Worm (Caenorhabditis elegans): Measurements from ENCODE around the gene efa-6.

Gene efa-6

DNA sequence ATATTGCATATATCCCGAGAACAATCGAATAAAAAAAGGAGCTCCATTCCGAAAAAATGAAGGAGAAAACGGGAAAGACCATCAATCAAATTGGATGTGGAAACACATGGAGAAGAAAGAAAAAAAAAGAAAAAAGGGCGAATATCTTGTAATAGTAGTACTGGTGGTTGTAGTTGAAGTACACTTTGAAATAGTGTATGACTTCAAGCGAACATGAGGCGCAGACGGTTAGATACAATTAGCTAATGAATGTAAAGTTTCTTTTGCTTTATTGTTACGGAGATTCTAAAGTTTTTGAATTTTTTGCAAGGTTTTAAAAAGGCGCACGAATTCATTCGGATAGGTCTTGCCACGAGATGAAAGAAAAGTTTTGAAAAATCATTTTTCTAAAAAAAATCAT is 17.9 kb upstream of the efa-6 start:
- peak; percentile 22 for TF ChIP-seq unc-42 (tag; optimal IDR thresholded peaks at IDR 0.05)
- no peak for TF ChIP-seq ceh-22 (tag; optimal IDR thresholded peaks at IDR 0.05)
- no peak for TF ChIP-seq F13H6.1 (tag; optimal IDR thresholded peaks at IDR 0.05)
- no peak for TF ChIP-seq sox-4 (tag; optimal IDR thresholded peaks at IDR 0.05)

DNA sequence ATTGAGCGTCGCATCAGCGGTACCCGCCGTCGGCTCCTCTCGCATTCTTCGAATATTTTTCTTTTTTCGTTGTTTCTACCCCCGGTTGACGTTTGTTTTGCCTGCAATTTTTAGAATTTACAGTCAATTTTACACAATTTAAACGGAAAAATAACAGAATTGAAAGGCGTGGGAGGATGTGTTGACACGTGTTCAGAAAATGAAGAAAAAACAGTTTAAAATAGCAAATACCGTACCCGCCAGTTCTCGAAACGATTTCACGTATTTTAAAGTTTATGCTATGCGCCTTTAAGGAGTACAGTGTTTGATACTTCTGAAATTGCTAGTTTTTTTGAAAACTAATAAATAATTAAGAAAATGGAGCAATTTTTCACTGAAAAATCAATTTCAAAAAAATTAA is 16.4 kb upstream of the efa-6 start, which contains the start of gene ark-1:
TSS of gene ark-1 (minus strand) at position 101 of the 400 bp plus-strand sequence.
- no peak for TF ChIP-seq sdc-2 (tag; optimal IDR thresholded peaks at IDR 0.05)
- TF ChIP-seq ceh-2 (tag; optimal IDR thresholded peaks at IDR 0.05), result no peak
- TF ChIP-seq ceh-24 (tag; optimal IDR thresholded peaks at IDR 0.05), result no peak
- TF ChIP-seq ceh-34 (tag; optimal IDR thresholded peaks at IDR 0.05), result no peak
- TF ChIP-seq K02D7.2 (tag; optimal IDR thresholded peaks at IDR 0.05), result no peak
- no peak for TF ChIP-seq ceh-6 (GFP tag; optimal IDR thresholded peaks at IDR 0.05)
- no peak for TF ChIP-seq nhr-11 (tag; optimal IDR thresholded peaks at IDR 0.05)
- no peak for TF ChIP-seq pag-3 (tag; optimal IDR thresholded peaks at IDR 0.05; ENCODE audit: borderline replicate concordance)
- no peak for TF ChIP-seq npax-4 (tag; optimal IDR thresholded peaks at IDR 0.05)
- TF ChIP-seq unc-42 (tag; optimal IDR thresholded peaks at IDR 0.05), result no peak
- no peak for TF ChIP-seq ref-2 (tag; optimal IDR thresholded peaks at IDR 0.05)

DNA sequence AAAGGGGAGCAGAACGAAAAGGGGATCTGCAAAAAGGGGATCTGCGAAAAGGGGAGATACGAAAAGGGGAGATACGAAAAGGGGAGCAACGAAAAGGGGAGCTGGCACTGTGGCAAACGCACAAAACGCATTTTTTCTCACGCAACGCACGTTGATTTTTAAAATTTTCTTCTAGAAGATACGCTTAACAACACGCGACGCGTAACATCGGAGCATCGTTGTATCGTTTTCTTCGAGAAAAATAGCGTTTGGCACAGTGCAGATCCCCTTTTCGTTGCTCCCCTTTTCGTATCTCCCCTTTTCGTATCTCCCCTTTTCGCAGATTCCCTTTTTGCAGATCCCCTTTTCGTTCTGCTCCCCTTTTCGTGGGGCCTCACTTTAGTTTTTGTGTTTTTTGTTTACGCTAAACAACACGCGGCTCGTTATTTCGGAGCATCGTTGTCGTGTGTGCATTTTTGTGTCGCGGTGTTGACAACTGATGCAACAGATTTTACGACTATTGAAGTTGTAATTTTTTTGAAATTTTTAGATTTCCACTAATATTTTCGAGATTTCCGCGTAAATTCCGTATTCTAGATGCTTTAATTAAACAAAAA is 7.1 kb upstream of the efa-6 start:
- TF ChIP-seq rnt-1 (tag; optimal IDR thresholded peaks at IDR 0.05) (peak; percentile 21), fax-1 (tag; optimal IDR thresholded peaks at IDR 0.05) (peak; percentile 21), C08G9.2 (tag; optimal IDR thresholded peaks at IDR 0.05) (peak; percentile 54), ets-4 (tag; optimal IDR thresholded peaks at IDR 0.05) (peak; percentile 49), tbx-2 (tag; optimal IDR thresholded peaks at IDR 0.05) (peak; percentile 31), unc-42 (tag; optimal IDR thresholded peaks at IDR 0.05) (peak; percentile 12), dmd-4 (tag; optimal IDR thresholded peaks at IDR 0.05; ENCODE audit: borderline replicate concordance) (peak; percentile 17), ceh-14 (tag; optimal IDR thresholded peaks at IDR 0.05) (peak; percentile 35), lim-6 (tag; optimal IDR thresholded peaks at IDR 0.05) (peak; percentile 59), ceh-18 (tag; optimal IDR thresholded peaks at IDR 0.05) (peak; percentile 3), ceh-2 (tag; optimal IDR thresholded peaks at IDR 0.05) (peak; percentile 50), zip-5 (tag; optimal IDR thresholded peaks at IDR 0.05) (peak; percentile 55), ceh-31 (tag; optimal IDR thresholded peaks at IDR 0.05) (peak; percentile 88)

DNA sequence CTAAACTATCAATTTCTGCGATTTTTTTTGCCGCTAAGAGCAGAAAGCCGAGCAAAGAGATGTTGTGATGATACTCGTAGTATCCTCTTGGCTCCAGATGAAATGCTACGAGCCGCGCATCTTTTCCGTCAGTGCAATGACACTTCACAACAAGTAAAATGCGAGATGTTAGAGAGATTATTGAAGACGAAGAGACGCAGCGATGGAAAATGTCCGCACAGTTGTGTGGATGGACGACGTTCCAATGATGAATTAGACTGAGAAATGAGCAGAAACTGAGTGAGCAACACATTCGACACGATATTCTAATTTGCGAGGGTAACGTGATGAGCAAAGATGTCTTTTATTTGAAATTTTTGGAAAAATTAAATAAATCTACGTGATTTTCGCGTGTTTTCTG is 6.4 kb upstream of the efa-6 start:
- TF ChIP-seq ahr-1 (tag; optimal IDR thresholded peaks at IDR 0.05) (no peak), unc-55 (GFP tag; optimal IDR thresholded peaks at IDR 0.05) (peak; percentile 65)

DNA sequence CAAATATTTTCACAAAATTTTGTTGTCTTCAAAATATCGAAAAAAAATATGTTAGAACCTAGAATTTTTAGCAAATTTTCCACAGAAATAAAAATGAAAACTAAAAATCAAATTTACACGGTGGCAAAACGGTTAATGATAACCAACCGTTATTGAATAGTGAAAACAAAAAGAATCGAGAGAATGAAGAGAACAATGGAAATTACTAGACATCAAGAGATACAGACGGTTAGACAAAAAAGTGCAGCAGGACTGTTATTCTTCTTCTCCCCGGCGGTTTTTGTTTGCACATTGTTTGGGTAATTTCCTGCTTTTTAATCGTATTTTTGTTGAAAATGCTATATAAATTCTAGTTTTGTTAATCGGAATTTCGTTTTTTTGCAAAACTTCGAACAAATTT is 4.4 kb upstream of the efa-6 start:
- TF ChIP-seq sox-2 (GFP tag; IDR thresholded peaks at IDR 0.05) (peak; percentile 77), K09A11.1 (tag; optimal IDR thresholded peaks at IDR 0.05; ENCODE audit: insufficient read depth) (no peak), hlh-15 (tag; optimal IDR thresholded peaks at IDR 0.05) (no peak), pha-2 (tag; optimal IDR thresholded peaks at IDR 0.05) (no peak)

DNA sequence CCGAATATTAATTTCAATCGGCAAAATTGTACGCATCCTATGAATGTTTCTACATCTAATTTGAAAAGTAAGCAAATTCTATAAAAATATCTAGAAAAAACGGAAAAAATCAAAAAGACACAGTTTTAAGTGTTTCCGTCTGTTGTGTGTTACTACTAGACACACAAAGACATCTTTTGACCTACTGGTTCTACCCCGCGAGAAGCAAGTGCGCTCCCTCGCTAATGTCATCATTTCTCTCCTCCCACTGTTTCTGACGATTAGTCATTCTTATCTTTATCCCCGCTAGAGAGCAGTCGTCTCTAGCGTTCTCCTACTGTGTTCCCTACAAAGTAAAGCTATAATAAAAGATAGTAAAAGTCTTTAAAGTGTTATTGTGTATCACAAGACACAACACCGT is 3.4 kb upstream of the efa-6 start:
- TF ChIP-seq ref-2 (tag; optimal IDR thresholded peaks at IDR 0.05) (no peak), nhr-11 (tag; optimal IDR thresholded peaks at IDR 0.05) (no peak), fkh-6 (tag; optimal IDR thresholded peaks at IDR 0.05) (no peak), pqm-1 (tag; optimal IDR thresholded peaks at IDR 0.05) (no peak), gmeb-2 (tag; optimal IDR thresholded peaks at IDR 0.05) (no peak), lim-6 (tag; optimal IDR thresholded peaks at IDR 0.05) (no peak), pat-9 (tag; optimal IDR thresholded peaks at IDR 0.05) (no peak)

All from whole organism, late embryonic.